Fruit fly (Drosophila melanogaster): ENCODE data around the gene scny.

scny gene

DNA sequence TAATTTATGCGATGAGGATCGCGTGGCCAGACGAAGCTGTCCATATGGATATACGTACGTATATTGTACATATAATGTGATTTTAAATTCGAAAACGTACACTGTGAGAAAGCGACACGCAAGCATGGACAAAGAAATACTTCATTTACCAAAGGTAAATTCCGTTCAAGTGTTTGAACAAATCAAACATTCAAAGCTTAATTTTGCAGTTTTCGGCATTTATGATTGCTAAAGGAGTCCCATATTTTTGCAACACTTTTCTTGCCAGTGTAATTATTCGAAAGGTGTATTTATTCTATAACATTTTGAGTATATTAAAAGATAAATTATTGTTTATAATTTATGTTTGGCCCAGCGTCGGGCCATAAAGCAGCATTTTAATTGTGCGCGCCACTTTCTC, 50.5 kb downstream of the scny start:
- 0 out of 3 replicates have a peak, but pooled peaks have one; percentile 28 for TF ChIP-seq fd96Ca (GFP tag; IDR thresholded peaks at IDR 0.05)
- TF ChIP-seq Ets98B (GFP tag; IDR thresholded peaks at IDR 0.05): no peak
- TF ChIP-seq Snoo (tag; optimal IDR thresholded peaks at IDR 0.05): peak; percentile 13

DNA sequence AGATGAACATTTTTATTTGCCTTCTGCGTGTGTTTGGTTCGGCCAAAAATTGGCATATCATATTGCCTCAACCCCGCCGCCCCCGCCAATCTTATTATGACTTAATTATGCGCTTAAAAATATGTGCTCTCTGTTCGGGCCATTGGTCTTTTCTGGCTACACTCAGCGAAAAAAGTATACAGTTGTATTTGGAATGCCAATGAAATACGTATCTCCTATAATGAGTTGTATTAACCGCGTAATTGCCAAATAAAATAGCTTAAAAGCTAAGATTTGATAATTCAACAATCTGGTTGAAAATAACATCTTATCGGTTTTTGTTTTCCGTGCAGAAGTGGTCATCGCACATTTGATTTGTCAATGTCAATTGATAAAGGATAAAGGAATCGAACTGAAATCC, 51.2 kb downstream of the scny start:
- TF ChIP-seq CG9948 (tag; optimal IDR thresholded peaks at IDR 0.05) (no peak), CG4496 (GFP tag; IDR thresholded peaks at IDR 0.05) (no peak), CG8159 (tag; optimal IDR thresholded peaks at IDR 0.05) (no peak), CG13204 (GFP tag; optimal IDR thresholded peaks at IDR 0.05) (no peak)

DNA sequence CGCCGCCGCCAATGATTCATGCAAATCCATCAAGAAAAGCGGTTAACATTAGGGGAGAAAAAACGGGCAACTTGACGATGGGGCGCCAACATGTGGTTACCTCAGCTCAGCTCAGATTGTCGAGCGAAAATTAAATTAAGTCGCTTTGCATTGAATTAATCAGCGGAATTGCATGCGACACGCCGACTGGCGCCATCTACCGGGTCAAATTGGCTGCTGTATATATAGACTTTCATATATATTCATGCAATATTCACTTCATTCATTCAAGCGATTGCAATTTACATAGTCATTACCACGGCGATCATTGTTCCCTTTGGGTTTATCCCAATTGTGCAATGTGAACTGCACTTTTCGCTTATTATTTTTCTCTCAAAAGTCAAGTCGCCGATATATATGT, 52.0 kb downstream of the scny start:
- TF ChIP-seq gl (tag; optimal IDR thresholded peaks at IDR 0.05) (no peak), Pif1A (GFP tag; optimal IDR thresholded peaks at IDR 0.05) (no peak), CG12605 (GFP tag; IDR thresholded peaks at IDR 0.05) (no peak), CG15710 (tag; optimal IDR thresholded peaks at IDR 0.05) (no peak), EcR (GFP tag; optimal IDR thresholded peaks at IDR 0.05) (no peak), CG14655 (GFP tag; optimal IDR thresholded peaks at IDR 0.05) (no peak)

DNA sequence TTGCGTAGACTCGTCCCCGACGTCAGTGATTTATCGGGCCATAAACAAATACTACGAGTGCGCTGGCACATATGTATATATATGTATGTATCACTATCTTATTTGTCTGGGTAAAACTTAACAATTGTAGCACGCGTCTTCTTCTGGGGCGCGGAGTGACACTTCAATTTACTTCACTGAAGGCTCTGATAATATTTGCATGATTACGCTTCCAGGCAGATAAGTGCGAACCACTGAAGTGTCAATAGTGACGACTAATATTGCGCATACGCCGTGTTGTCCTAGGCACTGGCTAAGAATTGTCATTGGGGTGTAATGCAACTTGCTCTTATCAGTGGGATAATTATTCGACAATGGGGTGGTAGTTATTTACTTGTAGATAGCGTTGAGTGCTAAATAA, 52.7 kb downstream of the scny start:
- no peak for TF ChIP-seq D1 (tag; optimal IDR thresholded peaks at IDR 0.05)
- peak; percentile 3 for TF ChIP-seq CG17806 (tag; optimal IDR thresholded peaks at IDR 0.05)
- TF ChIP-seq rn (GFP tag; IDR thresholded peaks at IDR 0.05): no peak
- no peak for TF ChIP-seq CG8301 (tag; optimal IDR thresholded peaks at IDR 0.05)
- peak; percentile 51; the same call in 1 of the 3 replicates for TF ChIP-seq CG4496 (GFP tag; IDR thresholded peaks at IDR 0.05)
- TF ChIP-seq CG14655 (GFP tag; optimal IDR thresholded peaks at IDR 0.05): peak; percentile 26
- no peak for TF ChIP-seq CG10348 (GFP tag; IDR thresholded peaks at IDR 0.05)
- TF ChIP-seq CG15710 (tag; optimal IDR thresholded peaks at IDR 0.05): peak; percentile 8
- TF ChIP-seq CG8159 (tag; optimal IDR thresholded peaks at IDR 0.05): peak; percentile 38
- TF ChIP-seq Pif1B (GFP tag; optimal IDR thresholded peaks at IDR 0.05): peak; percentile 34
- no peak for TF ChIP-seq CG32121 (GFP tag; IDR thresholded peaks at IDR 0.05)
- peak; percentile 60 for TF ChIP-seq gl (tag; optimal IDR thresholded peaks at IDR 0.05)
- TF ChIP-seq CG13204 (GFP tag; optimal IDR thresholded peaks at IDR 0.05): no peak
- TF ChIP-seq CG12605 (GFP tag; IDR thresholded peaks at IDR 0.05): no peak
- TF ChIP-seq fd96Ca (GFP tag; IDR thresholded peaks at IDR 0.05): 0 out of 3 replicates have a peak, but pooled peaks have one; percentile 22
- peak; percentile 54 for TF ChIP-seq Pif1A (GFP tag; optimal IDR thresholded peaks at IDR 0.05)
- TF ChIP-seq Ets98B (GFP tag; IDR thresholded peaks at IDR 0.05): no peak
- TF ChIP-seq CG9948 (tag; optimal IDR thresholded peaks at IDR 0.05): no peak
- no peak for TF ChIP-seq EcR (GFP tag; optimal IDR thresholded peaks at IDR 0.05)
- TF ChIP-seq CG34367 (tag; optimal IDR thresholded peaks at IDR 0.05): no peak

DNA sequence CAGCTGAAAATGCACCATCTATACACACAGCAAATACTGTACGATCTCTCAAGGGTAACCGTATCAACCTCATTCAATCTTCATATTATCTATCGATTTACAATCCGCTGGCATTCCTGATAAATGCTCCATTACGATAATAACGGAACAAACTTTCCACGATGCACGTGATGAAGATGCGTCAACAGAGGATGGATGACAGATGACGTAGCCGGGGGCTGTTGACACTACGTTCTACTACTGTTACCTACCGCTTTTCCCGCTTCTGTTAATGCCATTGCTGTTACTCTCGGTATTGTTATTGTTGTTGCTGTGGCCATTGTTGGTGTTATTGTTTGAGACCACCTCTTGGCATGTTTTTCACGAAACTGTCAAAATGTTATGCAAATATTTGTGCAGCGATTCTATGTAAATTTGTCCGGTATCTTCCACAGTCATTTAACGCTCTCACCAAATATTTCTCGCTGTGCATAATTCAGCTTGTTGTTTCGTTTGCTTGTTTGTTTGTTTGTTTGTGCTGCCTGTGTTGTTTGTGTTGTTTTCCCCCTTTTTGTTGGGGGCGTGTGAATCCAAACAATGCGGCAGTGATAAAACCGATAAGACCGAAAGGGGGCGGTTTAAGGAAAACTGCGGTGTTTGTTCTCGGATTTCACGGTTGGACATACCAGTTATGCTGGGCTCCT, 55.1 kb downstream of the scny start:
- TF ChIP-seq CG8301 (tag; optimal IDR thresholded peaks at IDR 0.05) (peak; percentile 6), rn (GFP tag; IDR thresholded peaks at IDR 0.05) (no peak), EcR (GFP tag; optimal IDR thresholded peaks at IDR 0.05) (no peak), CG14655 (GFP tag; optimal IDR thresholded peaks at IDR 0.05) (no peak), CG4496 (GFP tag; IDR thresholded peaks at IDR 0.05) (no peak), CG15710 (tag; optimal IDR thresholded peaks at IDR 0.05) (no peak), CG8159 (tag; optimal IDR thresholded peaks at IDR 0.05) (peak; percentile 21), Pif1A (GFP tag; optimal IDR thresholded peaks at IDR 0.05) (peak; percentile 19), CG9948 (tag; optimal IDR thresholded peaks at IDR 0.05) (no peak), fd96Ca (GFP tag; IDR thresholded peaks at IDR 0.05) (peak; percentile 31; the same call in 1 of the 3 replicates), CG13204 (GFP tag; optimal IDR thresholded peaks at IDR 0.05) (no peak), CG10348 (GFP tag; IDR thresholded peaks at IDR 0.05) (no peak), Snoo (tag; optimal IDR thresholded peaks at IDR 0.05) (peak; percentile 36), Pif1B (GFP tag; optimal IDR thresholded peaks at IDR 0.05) (no peak), CG12605 (GFP tag; IDR thresholded peaks at IDR 0.05) (no peak), Ets98B (GFP tag; IDR thresholded peaks at IDR 0.05) (no peak), D1 (tag; optimal IDR thresholded peaks at IDR 0.05) (no peak), CG34367 (tag; optimal IDR thresholded peaks at IDR 0.05) (no peak)

DNA sequence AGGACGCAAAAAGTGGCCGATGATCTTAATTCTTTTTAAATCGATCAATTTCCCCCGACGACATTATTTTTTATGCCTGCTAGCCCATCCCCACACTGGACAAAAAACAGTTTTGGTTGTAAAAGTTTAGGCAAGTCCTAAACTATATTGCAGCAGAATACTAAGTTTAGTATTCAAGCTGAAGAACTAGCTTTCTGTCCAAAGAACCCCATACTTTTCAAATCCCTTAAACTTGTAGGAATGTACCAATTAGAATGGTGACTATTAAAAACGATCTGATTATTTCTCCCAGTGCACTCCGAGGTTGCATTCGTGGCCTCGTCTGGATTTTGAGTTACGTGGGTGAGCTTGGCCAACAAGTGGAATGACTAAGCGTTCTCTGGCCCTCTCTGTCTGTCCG, 56.7 kb downstream of the scny start:
- TF ChIP-seq CG15710 (tag; optimal IDR thresholded peaks at IDR 0.05): peak; percentile 52
- TF ChIP-seq CG8159 (tag; optimal IDR thresholded peaks at IDR 0.05): peak; percentile 39
- TF ChIP-seq CG9948 (tag; optimal IDR thresholded peaks at IDR 0.05): peak; percentile 6
- TF ChIP-seq Snoo (tag; optimal IDR thresholded peaks at IDR 0.05): no peak
- peak; percentile 12 for TF ChIP-seq Pif1A (GFP tag; optimal IDR thresholded peaks at IDR 0.05)
- TF ChIP-seq CG32121 (GFP tag; IDR thresholded peaks at IDR 0.05): no peak

Measured in whole organism, pupa.